Worm (Caenorhabditis elegans): Measurements from ENCODE around the gene srw-139.

DNA sequence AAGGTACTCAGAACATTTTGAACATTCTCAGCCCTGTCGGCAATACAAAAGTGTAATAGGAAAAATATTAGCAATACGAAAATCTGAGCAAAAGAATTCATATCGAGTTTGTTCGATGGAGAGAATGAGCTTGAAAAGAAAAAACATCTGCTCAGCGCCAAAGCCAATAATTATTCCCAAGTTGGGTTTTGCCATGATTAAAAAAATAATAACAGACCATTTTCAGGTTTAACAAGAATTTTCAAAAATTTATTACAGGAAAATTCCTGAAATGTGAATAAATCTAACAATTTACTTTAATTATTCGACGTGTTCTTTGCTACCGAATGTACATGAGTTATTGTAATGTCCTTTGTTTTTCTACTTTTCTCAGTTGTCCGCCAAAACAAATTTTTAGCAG lies 47.1 kb upstream of the srw-139 start, which contains the start of gene irld-38:
- TF ChIP-seq elt-2 (tag; optimal IDR thresholded peaks at IDR 0.05): no peak
- no peak for TF ChIP-seq ama-1 (optimal IDR thresholded peaks at IDR 0.05)
- no peak for TF ChIP-seq unc-42 (tag; optimal IDR thresholded peaks at IDR 0.05)
- no peak for TF ChIP-seq dve-1 (tag; optimal IDR thresholded peaks at IDR 0.05)
- TF ChIP-seq gmeb-2 (tag; optimal IDR thresholded peaks at IDR 0.05): no peak
- no peak for TF ChIP-seq odd-2 (tag; optimal IDR thresholded peaks at IDR 0.05)
- no peak for TF ChIP-seq C38D4.7 (GFP tag; optimal IDR thresholded peaks at IDR 0.05)
- no peak for TF ChIP-seq K09A11.1 (tag; optimal IDR thresholded peaks at IDR 0.05; ENCODE audit: insufficient read depth)
- no peak for TF ChIP-seq unc-55 (GFP tag; optimal IDR thresholded peaks at IDR 0.05)
- TF ChIP-seq ref-2 (tag; optimal IDR thresholded peaks at IDR 0.05): no peak
- TF ChIP-seq sox-2 (GFP tag; IDR thresholded peaks at IDR 0.05): no peak

Data from whole organism, late embryonic.